Worm (Caenorhabditis elegans) whole organism, L3 larva: ENCODE measurements around the gene fbxa-28.

Experiments
- ama-1 ChIP-seq: fragments of 150-350 bp; optimal IDR thresholded peaks from 2 replicates; lab custom pipeline; 2018
- ceh-28 ChIP-seq: fragments of 150-350 bp; optimal IDR thresholded peaks from 2 replicates; lab custom pipeline; 2014; ENCODE audit warnings: missing biosample characterization, missing genetic modification reagents, missing genetic modification characterization
- daf-12 ChIP-seq: fragments of 150-350 bp; optimal IDR thresholded peaks from 2 replicates; lab custom pipeline; 2014; ENCODE audit warnings: missing biosample characterization, missing genetic modification reagents, missing genetic modification characterization
- egl-27 ChIP-seq: sonication (generic microtip); optimal IDR thresholded peaks from 4 replicates; lab custom pipeline; 2017; ENCODE audit warnings: missing biosample characterization, missing genetic modification reagents, missing genetic modification characterization
- elt-1 ChIP-seq: fragments of 150-350 bp; optimal IDR thresholded peaks from 2 replicates; lab custom pipeline; 2014; ENCODE audit warnings: missing biosample characterization, missing genetic modification characterization
- elt-2 ChIP-seq: sonication (generic microtip); optimal IDR thresholded peaks from 2 replicates; lab custom pipeline; 2016; ENCODE audit warnings: missing genetic modification reagents, mild to moderate bottlenecking, missing genetic modification characterization, missing compliant biosample characterization
- elt-3 ChIP-seq, 3 experiments: fragments of 150-350 bp in 1 of 3; sonication (generic microtip) in 2 of 3; optimal IDR thresholded peaks; 2 replicates in 2 of 3; 4 replicates in 1 of 3; lab custom pipeline; 2014 to 2017; ENCODE audit warnings: missing biosample characterization in 3 of 3, missing genetic modification characterization in 3 of 3
- eor-1 ChIP-seq, 2 experiments: fragments of 150-350 bp; optimal IDR thresholded peaks; 2 replicates each; lab custom pipeline; 2014 to 2018; ENCODE audit warnings: missing biosample characterization in 2 of 2, missing genetic modification characterization in 2 of 2
- fkh-10 ChIP-seq: sonication (generic microtip); optimal IDR thresholded peaks from 2 replicates; lab custom pipeline; 2017; ENCODE audit warnings: missing biosample characterization, missing genetic modification reagents, missing genetic modification characterization
- fkh-2 ChIP-seq: fragments of 150-350 bp; optimal IDR thresholded peaks from 2 replicates; lab custom pipeline; 2014; ENCODE audit warnings: missing biosample characterization, missing genetic modification reagents, missing genetic modification characterization
- fos-1 ChIP-seq: fragments of 150-350 bp; optimal IDR thresholded peaks from 2 replicates; lab custom pipeline; 2014; ENCODE audit warnings: missing biosample characterization, missing genetic modification characterization
- lin-15B ChIP-seq: fragments of 150-350 bp; optimal IDR thresholded peaks from 2 replicates; lab custom pipeline; 2014; ENCODE audit warnings: missing biosample characterization, missing genetic modification characterization
- lsy-12 ChIP-seq: sonication (generic microtip); optimal IDR thresholded peaks from 2 replicates; lab custom pipeline; 2016; ENCODE audit warnings: mild to moderate bottlenecking, missing genetic modification characterization, missing compliant biosample characterization
- mml-1 ChIP-seq: fragments of 150-350 bp; sonication (generic microtip); optimal IDR thresholded peaks from 3 replicates; lab custom pipeline; 2014; ENCODE audit warnings: missing biosample characterization, missing genetic modification characterization
- nhr-12 ChIP-seq: fragments of 150-350 bp; optimal IDR thresholded peaks from 2 replicates; lab custom pipeline; 2014; ENCODE audit warnings: missing biosample characterization, missing genetic modification characterization
- nhr-23 ChIP-seq: fragments of 150-350 bp; optimal IDR thresholded peaks from 2 replicates; lab custom pipeline; 2014; ENCODE audit warnings: missing biosample characterization, missing genetic modification reagents, missing genetic modification characterization
- nhr-25 ChIP-seq: sonication (generic microtip); optimal IDR thresholded peaks from 2 replicates; lab custom pipeline; 2017; ENCODE audit warnings: missing biosample characterization, missing genetic modification characterization
- nhr-28 ChIP-seq: fragments of 150-350 bp; optimal IDR thresholded peaks from 2 replicates; lab custom pipeline; 2014; ENCODE audit warnings: missing biosample characterization, missing genetic modification characterization
- nhr-67 ChIP-seq: fragments of 150-350 bp; optimal IDR thresholded peaks from 2 replicates; lab custom pipeline; 2014; ENCODE audit warnings: missing biosample characterization, missing genetic modification characterization
- nhr-77 ChIP-seq: fragments of 150-350 bp; optimal IDR thresholded peaks from 2 replicates; lab custom pipeline; 2014; ENCODE audit warnings: missing biosample characterization, missing genetic modification characterization
- pqm-1 ChIP-seq: fragments of 150-350 bp; optimal IDR thresholded peaks from 2 replicates; lab custom pipeline; 2017; ENCODE audit warnings: missing biosample characterization, missing genetic modification characterization, inconsistent platforms
- skn-1 ChIP-seq: fragments of 150-350 bp; optimal IDR thresholded peaks from 2 replicates; lab custom pipeline; 2014; ENCODE audit warnings: missing biosample characterization, missing genetic modification characterization
- tbx-2 ChIP-seq: sonication (generic microtip); optimal IDR thresholded peaks from 2 replicates; lab custom pipeline; 2016; ENCODE audit warnings: mild to moderate bottlenecking, missing genetic modification characterization, missing compliant biosample characterization
- ztf-4 ChIP-seq: fragments of 150-350 bp; optimal IDR thresholded peaks from 2 replicates; lab custom pipeline; 2014; ENCODE audit warnings: missing biosample characterization, missing genetic modification characterization

fbxa-28 gene

DNA sequence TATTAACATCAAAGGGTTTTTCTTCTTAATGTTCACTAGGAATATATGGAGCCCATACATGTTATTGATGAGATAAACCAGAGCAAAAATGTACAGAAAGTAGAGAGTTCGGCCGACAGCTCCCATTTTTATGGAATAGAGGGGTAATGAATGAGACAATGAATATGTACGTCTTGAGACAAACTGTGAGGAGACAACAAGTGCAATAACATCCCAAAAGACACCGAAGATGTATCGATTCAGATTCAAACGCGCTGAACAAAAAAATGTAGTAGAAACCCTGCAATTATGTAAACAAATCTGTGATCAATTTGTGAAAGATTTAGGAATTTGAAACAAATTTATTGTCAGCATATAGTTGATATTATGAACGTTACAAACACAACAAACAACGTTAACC is 49.3 kb downstream of the fbxa-28 start:
- no peak for TF ChIP-seq lsy-12
- TF ChIP-seq nhr-67 (tag; lab: Kevin White, UChicago), result no peak
- TF ChIP-seq nhr-23, result no peak
- no peak for TF ChIP-seq elt-2
- no peak for TF ChIP-seq nhr-28 (tag; lab: Kevin White, UChicago)
- no peak for TF ChIP-seq eor-1 (tag; optimal IDR thresholded peaks at IDR 0.05; lab: Kevin White, UChicago)
- no peak for TF ChIP-seq mml-1 (tag; lab: Kevin White, UChicago)
- TF ChIP-seq ama-1 (lab: Kevin White, UChicago), result no peak
- no peak for TF ChIP-seq pqm-1 (tag; lab: Kevin White, UChicago)
- TF ChIP-seq fos-1 (tag; lab: Kevin White, UChicago), result no peak

DNA sequence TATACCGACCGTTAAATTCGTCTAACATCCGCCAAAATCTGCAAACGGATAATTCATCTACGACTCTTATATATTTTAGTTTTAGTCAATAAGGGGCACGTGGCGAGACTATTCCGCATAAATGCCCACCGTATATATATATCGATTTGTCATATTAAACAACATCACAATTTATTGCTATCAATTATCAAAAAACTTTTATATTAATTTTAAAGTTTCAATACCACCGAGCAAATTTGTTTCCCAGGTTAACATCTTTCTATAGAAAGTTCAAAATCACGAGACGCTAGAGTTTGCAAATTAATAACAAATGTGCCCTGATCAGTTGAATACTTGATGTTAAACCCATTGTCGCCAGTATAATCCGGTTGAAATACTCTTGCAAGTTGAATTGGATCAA is 49.8 kb downstream of the fbxa-28 start, which contains the start of gene Y82E9BL.5:
Gene Y82E9BL.5, minus strand, starts transcription at position 101 of the 400 bp plus-strand sequence.
- no peak for TF ChIP-seq elt-1 (tag; lab: Kevin White, UChicago)
- no peak for TF ChIP-seq skn-1 (tag; lab: Kevin White, UChicago)
- no peak for TF ChIP-seq elt-3 (tag; optimal IDR thresholded peaks at IDR 0.05; lab: Kevin White, UChicago)
- no peak for TF ChIP-seq nhr-25 (tag; lab: Kevin White, UChicago)
- no peak for TF ChIP-seq ztf-4
- TF ChIP-seq ceh-28 (tag; lab: Kevin White, UChicago), result no peak
- TF ChIP-seq egl-27 (tag; lab: Kevin White, UChicago), result no peak
- no peak for TF ChIP-seq nhr-12 (tag; lab: Kevin White, UChicago)
- TF ChIP-seq ama-1 (lab: Kevin White, UChicago), result no peak
- TF ChIP-seq fkh-10 (GFP tag; lab: Kevin White, UChicago), result no peak
- no peak for TF ChIP-seq fkh-2 (tag; lab: Kevin White, UChicago)
- no peak for TF ChIP-seq nhr-67 (tag; lab: Kevin White, UChicago)
- TF ChIP-seq lsy-12, result no peak
- TF ChIP-seq daf-12 (tag; lab: Kevin White, UChicago), result no peak
- TF ChIP-seq nhr-77 (tag; lab: Kevin White, UChicago), result no peak
- TF ChIP-seq nhr-28 (tag; lab: Kevin White, UChicago), result no peak
- no peak for TF ChIP-seq tbx-2
- TF ChIP-seq lin-15B (tag; lab: Kevin White, UChicago), result no peak
